Worm (Caenorhabditis elegans) whole organism, mixed stage, embryonic: ENCODE measurements around the gene txt-12.

Experiments used
- M03D4.4 ChIP-seq: sonication (generic microtip); optimal IDR thresholded peaks from 2 replicates; lab custom pipeline; 2017; ENCODE audit warnings: mild to moderate bottlenecking, missing genetic modification characterization, missing compliant biosample characterization
- bed-3 ChIP-seq: fragments of 200-800 bp; sonication (Bioruptor generic); optimal IDR thresholded peaks from 3 replicates; lab custom pipeline; 2018; ENCODE audit warnings: mild to moderate bottlenecking, missing genetic modification characterization, moderate library complexity, missing compliant biosample characterization
- blmp-1 ChIP-seq: fragments of 150-350 bp; optimal IDR thresholded peaks from 2 replicates; lab custom pipeline; 2014; ENCODE audit warnings: missing biosample characterization, missing genetic modification characterization
- ceh-39 ChIP-seq: fragments of 150-350 bp; optimal IDR thresholded peaks from 2 replicates; lab custom pipeline; 2014; ENCODE audit warnings: missing biosample characterization, missing genetic modification characterization
- ceh-43 ChIP-seq: fragments of 200-800 bp; sonication (Bioruptor generic); optimal IDR thresholded peaks from 2 replicates; lab custom pipeline; 2018; ENCODE audit warnings: mild to moderate bottlenecking, missing genetic modification characterization, moderate library complexity, missing compliant biosample characterization
- ceh-83 ChIP-seq: fragments of 200-800 bp; sonication (Bioruptor generic); optimal IDR thresholded peaks from 2 replicates; lab custom pipeline; 2018; ENCODE audit warnings: mild to moderate bottlenecking, missing genetic modification characterization, missing compliant biosample characterization
- ces-1 ChIP-seq: fragments of 150-350 bp; optimal IDR thresholded peaks from 2 replicates; lab custom pipeline; 2014; ENCODE audit warnings: missing biosample characterization, missing genetic modification reagents, missing genetic modification characterization
- cnd-1 ChIP-seq: fragments of 200-800 bp; sonication (Bioruptor generic); optimal IDR thresholded peaks from 2 replicates; lab custom pipeline; 2018; ENCODE audit warnings: mild to moderate bottlenecking, missing genetic modification characterization, missing compliant biosample characterization
- drap-1 ChIP-seq: fragments of 200-800 bp; sonication (Bioruptor generic); optimal IDR thresholded peaks from 3 replicates; lab custom pipeline; 2018; ENCODE audit warnings: mild to moderate bottlenecking, missing genetic modification characterization, missing compliant biosample characterization
- elt-1 ChIP-seq: sonication (generic microtip); optimal IDR thresholded peaks from 2 replicates; lab custom pipeline; 2017; ENCODE audit warnings: missing genetic modification characterization, mild to moderate bottlenecking, missing compliant biosample characterization, antibody characterized with exemption, moderate library complexity, borderline replicate concordance; ENCODE audit not compliant: insufficient read depth
- elt-3 ChIP-seq: fragments of 150-350 bp; optimal IDR thresholded peaks from 2 replicates; lab custom pipeline; 2014; ENCODE audit warnings: missing biosample characterization, missing genetic modification characterization
- flh-1 ChIP-seq: fragments of 200-800 bp; sonication (Bioruptor generic); optimal IDR thresholded peaks from 2 replicates; lab custom pipeline; 2018; ENCODE audit warnings: mild to moderate bottlenecking, missing genetic modification characterization, moderate library complexity, missing compliant biosample characterization
- ham-2 ChIP-seq: fragments of 200-800 bp; sonication (Bioruptor generic); optimal IDR thresholded peaks from 2 replicates; lab custom pipeline; 2018; ENCODE audit warnings: mild to moderate bottlenecking, missing genetic modification characterization, missing compliant biosample characterization
- hlh-1 ChIP-seq: fragments of 150-350 bp; optimal IDR thresholded peaks from 2 replicates; lab custom pipeline; 2014; ENCODE audit warnings: missing biosample characterization, missing genetic modification reagents, missing genetic modification characterization
- lin-13 ChIP-seq: fragments of 150-350 bp; optimal IDR thresholded peaks from 2 replicates; lab custom pipeline; 2014; ENCODE audit warnings: missing biosample characterization, missing genetic modification characterization
- lin-32 ChIP-seq: fragments of 200-800 bp; sonication (Bioruptor generic); optimal IDR thresholded peaks from 2 replicates; lab custom pipeline; 2018; ENCODE audit warnings: mild to moderate bottlenecking, missing genetic modification characterization, missing compliant biosample characterization
- lsy-2 ChIP-seq: fragments of 150-350 bp; optimal IDR thresholded peaks from 2 replicates; lab custom pipeline; 2014; ENCODE audit warnings: missing biosample characterization, missing genetic modification characterization
- mab-5 ChIP-seq: fragments of 150-350 bp; optimal IDR thresholded peaks from 2 replicates; lab custom pipeline; 2014; ENCODE audit warnings: missing biosample characterization, missing genetic modification characterization
- mep-1 ChIP-seq: fragments of 150-350 bp; optimal IDR thresholded peaks from 2 replicates; lab custom pipeline; 2017; ENCODE audit warnings: missing biosample characterization, missing genetic modification reagents, missing genetic modification characterization, inconsistent platforms
- mls-2 ChIP-seq: sonication (generic microtip); optimal IDR thresholded peaks from 2 replicates; lab custom pipeline; 2016; ENCODE audit warnings: mild to moderate bottlenecking, missing genetic modification characterization, moderate library complexity, missing compliant biosample characterization
- nhr-12 ChIP-seq: fragments of 150-350 bp; optimal IDR thresholded peaks from 2 replicates; lab custom pipeline; 2014; ENCODE audit warnings: missing biosample characterization, missing genetic modification characterization
- nhr-2 ChIP-seq: fragments of 150-350 bp; optimal IDR thresholded peaks from 2 replicates; lab custom pipeline; 2014; ENCODE audit warnings: missing biosample characterization, missing genetic modification characterization
- nhr-237 ChIP-seq: fragments of 150-350 bp; optimal IDR thresholded peaks from 2 replicates; lab custom pipeline; 2014; ENCODE audit warnings: missing biosample characterization, missing genetic modification characterization
- nhr-28 ChIP-seq: fragments of 150-350 bp; optimal IDR thresholded peaks from 2 replicates; lab custom pipeline; 2014; ENCODE audit warnings: missing biosample characterization, missing genetic modification characterization
- nhr-76 ChIP-seq: sonication (generic microtip); optimal IDR thresholded peaks from 2 replicates; lab custom pipeline; 2017; ENCODE audit warnings: missing biosample characterization, missing genetic modification characterization
- pha-4 ChIP-seq: fragments of 150-350 bp; optimal IDR thresholded peaks from 2 replicates; lab custom pipeline; 2018; ENCODE audit warnings: missing biosample characterization, missing genetic modification reagents, missing genetic modification characterization
- sem-2 ChIP-seq: fragments of 200-800 bp; sonication (Bioruptor generic); optimal IDR thresholded peaks from 2 replicates; lab custom pipeline; 2018; ENCODE audit warnings: mild to moderate bottlenecking, missing genetic modification characterization, missing compliant biosample characterization
- snpc-4 ChIP-seq: fragments of 150-350 bp; optimal IDR thresholded peaks from 2 replicates; lab custom pipeline; 2014; ENCODE audit warnings: missing biosample characterization, missing genetic modification characterization
- sptf-1 ChIP-seq: sonication (generic microtip); optimal IDR thresholded peaks from 2 replicates; lab custom pipeline; 2017; ENCODE audit warnings: mild to moderate bottlenecking, missing genetic modification characterization, moderate library complexity, missing compliant biosample characterization
- tbx-8 ChIP-seq: fragments of 200-800 bp; sonication (Bioruptor generic); optimal IDR thresholded peaks from 2 replicates; lab custom pipeline; 2018; ENCODE audit warnings: mild to moderate bottlenecking, missing genetic modification characterization, moderate library complexity, missing compliant biosample characterization
- unc-120 ChIP-seq: sonication (generic microtip); optimal IDR thresholded peaks from 2 replicates; lab custom pipeline; 2017; ENCODE audit warnings: missing genetic modification characterization, missing compliant biosample characterization; ENCODE audit not compliant: poor library complexity, severe bottlenecking
- unc-39 ChIP-seq: fragments of 150-350 bp; optimal IDR thresholded peaks from 2 replicates; lab custom pipeline; 2014; ENCODE audit warnings: missing biosample characterization, missing genetic modification characterization
- unc-62 ChIP-seq: fragments of 150-350 bp; optimal IDR thresholded peaks from 2 replicates; lab custom pipeline; 2014; ENCODE audit warnings: missing biosample characterization, missing genetic modification reagents, missing genetic modification characterization
- zip-8 ChIP-seq: fragments of 150-350 bp; optimal IDR thresholded peaks from 2 replicates; lab custom pipeline; 2014; ENCODE audit warnings: missing biosample characterization, missing genetic modification characterization
- ztf-11 ChIP-seq: fragments of 150-350 bp; optimal IDR thresholded peaks from 2 replicates; lab custom pipeline; 2014; ENCODE audit warnings: missing biosample characterization, missing genetic modification characterization

The txt-12 gene

DNA sequence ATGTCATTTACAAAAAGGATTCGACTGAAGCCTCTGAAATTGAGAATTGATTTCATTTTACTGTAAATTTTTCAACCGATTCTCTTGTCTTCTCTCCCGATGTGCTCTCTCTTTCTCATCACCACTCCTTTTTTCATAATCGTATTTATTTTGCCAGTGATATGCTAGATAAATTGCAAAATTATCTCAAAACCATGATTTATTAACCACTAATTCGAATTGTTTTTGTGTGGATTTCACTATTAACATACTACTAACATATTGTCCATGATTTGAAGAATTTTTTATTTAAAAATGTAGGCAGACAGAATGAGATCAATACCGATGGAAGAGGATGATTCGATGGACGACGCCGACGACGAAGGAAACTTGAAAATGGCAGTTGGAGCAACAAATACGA lies 25.6 kb upstream of the txt-12 start, which contains the start of gene C25D7.10:
Gene C25D7.10, plus strand, starts transcription at position 301 of the 400 bp plus-strand sequence.
- no peak for TF ChIP-seq pha-4
- TF ChIP-seq bed-3 (GFP tag; lab: Kevin White, UChicago): no peak
- no peak for TF ChIP-seq nhr-28 (tag; lab: Kevin White, UChicago)
- TF ChIP-seq ceh-39 (tag; lab: Kevin White, UChicago): no peak
- no peak for TF ChIP-seq drap-1
- no peak for TF ChIP-seq M03D4.4 (tag; lab: Kevin White, UChicago)
- TF ChIP-seq unc-120 (tag; lab: Kevin White, UChicago): no peak
- TF ChIP-seq ceh-83 (GFP tag; lab: Kevin White, UChicago): no peak
- TF ChIP-seq, all 35 proteins: peak for 0

DNA sequence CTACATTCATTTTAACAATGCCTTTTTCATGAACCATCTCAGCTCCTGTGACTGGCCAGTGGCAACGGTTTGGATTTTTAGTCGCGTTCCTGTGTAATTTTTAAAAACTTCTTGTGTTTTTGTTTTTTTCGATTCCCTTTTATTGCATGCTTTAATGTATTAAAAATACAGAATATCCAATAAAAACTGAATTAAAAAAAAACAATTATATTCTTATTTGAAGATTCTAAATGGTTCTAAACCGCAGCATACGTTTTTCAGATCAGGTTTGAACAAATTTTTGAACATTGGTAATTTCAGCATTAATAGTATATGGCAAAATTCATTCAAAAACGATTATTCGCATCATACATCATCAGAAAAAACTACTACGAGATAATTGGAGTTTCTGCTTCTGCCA lies 24.4 kb upstream of the txt-12 start, which contains the start of gene dnj-3:
Gene dnj-3, plus strand, starts transcription at position 301 of the 400 bp plus-strand sequence.
- no peak for TF ChIP-seq lsy-2 (tag; lab: Kevin White, UChicago)
- no peak for TF ChIP-seq ceh-39 (tag; lab: Kevin White, UChicago)
- no peak for TF ChIP-seq elt-3 (tag; lab: Kevin White, UChicago)
- no peak for TF ChIP-seq drap-1
- no peak for TF ChIP-seq zip-8
- no peak for TF ChIP-seq pha-4
- TF ChIP-seq mls-2 (tag; lab: Kevin White, UChicago): no peak
- TF ChIP-seq unc-39 (tag; lab: Kevin White, UChicago): no peak
- TF ChIP-seq ztf-11: no peak
- no peak for TF ChIP-seq nhr-12 (tag; lab: Kevin White, UChicago)
- TF ChIP-seq nhr-28 (tag; lab: Kevin White, UChicago): no peak
- TF ChIP-seq flh-1 (GFP tag; lab: Kevin White, UChicago): no peak
- no peak for TF ChIP-seq sptf-1
- TF ChIP-seq M03D4.4 (tag; lab: Kevin White, UChicago): no peak
- TF ChIP-seq mab-5 (tag; lab: Kevin White, UChicago): no peak
- no peak for TF ChIP-seq bed-3 (GFP tag; lab: Kevin White, UChicago)

DNA sequence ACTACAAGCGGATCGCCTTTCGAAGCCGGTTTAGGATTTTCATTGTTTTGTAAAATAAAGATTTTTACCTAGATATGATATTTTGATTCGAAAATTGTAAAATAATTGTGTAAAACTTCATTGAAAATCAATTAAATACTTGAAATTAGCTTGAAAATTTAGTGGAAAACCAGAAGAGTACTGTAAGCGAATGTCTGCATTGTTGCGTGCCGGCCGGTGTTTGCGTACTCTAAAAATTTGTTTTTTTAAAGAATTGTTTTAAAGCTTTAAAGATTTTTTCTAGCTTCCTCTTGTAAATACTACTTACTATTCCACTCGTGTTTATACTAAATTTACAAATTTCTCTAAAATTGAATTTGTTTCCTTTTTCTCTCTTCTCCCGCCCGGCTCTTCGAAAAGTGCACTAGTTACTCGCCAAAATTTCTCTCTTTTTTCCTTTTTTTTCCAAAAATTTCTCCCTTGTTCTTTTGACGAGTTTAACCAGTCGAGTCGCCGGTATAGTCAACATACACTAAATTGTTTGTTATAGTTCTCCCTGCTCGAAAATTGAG lies 23.3 kb upstream of the txt-12 start:
- TF ChIP-seq lsy-2 (tag; lab: Kevin White, UChicago) (peak; percentile 82), ces-1 (GFP tag; lab: Kevin White, UChicago) (peak; percentile 87), cnd-1 (no peak), snpc-4 (tag; lab: Kevin White, UChicago) (no peak)

DNA sequence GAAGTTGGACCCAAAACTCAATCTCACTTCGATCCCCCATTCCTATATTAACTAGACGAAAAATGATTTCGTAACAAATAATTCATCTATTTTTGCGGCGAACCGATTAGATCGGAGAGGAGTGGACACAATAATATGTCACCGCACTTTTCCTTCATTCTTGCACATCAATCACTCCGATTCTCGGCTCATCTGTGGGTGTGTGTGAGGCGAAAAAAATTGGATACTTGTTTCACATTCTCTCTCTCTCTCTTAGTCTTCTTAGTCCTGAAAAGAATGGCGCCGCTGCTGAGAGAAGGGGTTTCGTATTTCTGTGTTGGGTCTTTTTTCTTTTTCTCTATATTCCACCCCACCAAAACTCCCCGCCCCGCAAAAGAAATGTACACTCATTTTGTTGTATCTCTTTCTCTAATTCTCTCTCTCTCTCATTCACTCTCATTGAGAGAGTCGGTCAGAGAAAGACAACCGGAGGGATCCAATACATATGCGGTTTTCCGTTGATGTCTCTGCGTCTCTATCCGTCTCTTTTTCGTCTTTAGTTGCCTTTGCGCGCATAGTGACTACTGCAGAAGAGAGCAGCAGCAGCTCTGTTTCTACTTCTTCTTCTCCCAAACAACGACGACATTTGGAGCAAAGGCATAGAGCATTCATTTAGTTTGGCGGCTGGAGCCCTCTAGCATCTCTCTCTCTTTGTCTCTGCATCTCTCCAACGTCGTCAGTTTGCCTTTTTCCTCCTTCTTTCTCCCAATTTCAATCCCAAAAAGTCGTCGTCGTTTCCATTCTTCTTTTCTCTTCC lies 21.6 kb upstream of the txt-12 start, which contains the start of gene unc-76:
Gene unc-76, plus strand, starts transcription at position 746 of the 796 bp plus-strand sequence.
- TF ChIP-seq drap-1 (peak; percentile 80), nhr-28 (tag; lab: Kevin White, UChicago) (no peak), sem-2 (GFP tag; lab: Kevin White, UChicago) (no peak), ces-1 (GFP tag; lab: Kevin White, UChicago) (peak; percentile 91), ham-2 (GFP tag; lab: Kevin White, UChicago) (no peak), blmp-1 (tag; lab: Kevin White, UChicago) (no peak), nhr-237 (peak; percentile 60), unc-120 (tag; lab: Kevin White, UChicago) (peak; percentile 99), lin-32 (no peak), mep-1 (peak; percentile 44), hlh-1 (peak; percentile 62), ceh-39 (tag; lab: Kevin White, UChicago) (peak; percentile 65), nhr-2 (peak; percentile 39), cnd-1 (peak; percentile 26), lsy-2 (tag; lab: Kevin White, UChicago) (peak; percentile 52), M03D4.4 (tag; lab: Kevin White, UChicago) (no peak), unc-39 (tag; lab: Kevin White, UChicago) (no peak), flh-1 (GFP tag; lab: Kevin White, UChicago) (no peak), tbx-8 (no peak), snpc-4 (tag; lab: Kevin White, UChicago) (no peak), pha-4 (peak; percentile 79), elt-1 (tag; lab: Kevin White, UChicago) (no peak), ceh-83 (GFP tag; lab: Kevin White, UChicago) (no peak), nhr-12 (tag; lab: Kevin White, UChicago) (no peak), ceh-43 (GFP tag; lab: Kevin White, UChicago) (no peak), elt-3 (tag; lab: Kevin White, UChicago) (no peak), mab-5 (tag; lab: Kevin White, UChicago) (no peak), lin-13 (no peak), mls-2 (tag; lab: Kevin White, UChicago) (peak; percentile 57), nhr-76 (tag; lab: Kevin White, UChicago) (no peak), bed-3 (GFP tag; lab: Kevin White, UChicago) (no peak), sptf-1 (peak; percentile 35), unc-62 (GFP tag; lab: Kevin White, UChicago) (peak; percentile 94), zip-8 (no peak), ztf-11 (no peak)
